Fruit fly (Drosophila melanogaster) whole organism, embryonic: ENCODE data around the gene BORCS6.
A peak's percentile ranks its signal among the peaks of the same experiment; 100 is the strongest.

Experiments
- ATbp ChIP-seq: fragments of 200-800 bp; sonication (Bioruptor generic); optimal IDR thresholded peaks from 2 replicates; lab custom pipeline; 2017; ENCODE audit warnings: missing biosample characterization, mild to moderate bottlenecking, missing genetic modification characterization, missing genetic modification reagents
- Aef1 ChIP-seq: fragments of 200-800 bp; sonication (Bioruptor generic); IDR thresholded peaks from 3 replicates; pipeline ENCODE4 v1.3.6; 2022; ENCODE audit warnings: missing biosample characterization, missing genetic modification characterization
- B-H1 ChIP-seq: fragments of 200-800 bp; sonication (Bioruptor generic); IDR thresholded peaks from 3 replicates; pipeline ENCODE4 v1.3.6; 2022; ENCODE audit warnings: missing biosample characterization, missing genetic modification characterization
- CG11695 ChIP-seq: fragments of 200-800 bp; sonication (Bioruptor generic); IDR thresholded peaks from 3 replicates; pipeline ENCODE4 v1.3.6; 2022; ENCODE audit warnings: missing biosample characterization, missing genetic modification characterization
- CG12942 ChIP-seq: fragments of 200-800 bp; sonication (Bioruptor generic); optimal IDR thresholded peaks from 3 replicates; lab custom pipeline; 2016; ENCODE audit warnings: missing biosample characterization, missing genetic modification characterization
- CG13775 ChIP-seq: fragments of 200-800 bp; sonication (Bioruptor generic); optimal IDR thresholded peaks from 3 replicates; lab custom pipeline; 2017; ENCODE audit warnings: missing biosample characterization, mild to moderate bottlenecking, missing genetic modification characterization
- CG14014 ChIP-seq: fragments of 200-800 bp; sonication (Bioruptor generic); IDR thresholded peaks from 2 replicates; pipeline ENCODE4 v1.3.6; 2022; ENCODE audit warnings: missing biosample characterization, missing genetic modification characterization
- CG15269 ChIP-seq: fragments of 200-800 bp; sonication (Bioruptor generic); optimal IDR thresholded peaks from 2 replicates; lab custom pipeline; 2018; ENCODE audit warnings: missing biosample characterization, mild to moderate bottlenecking, missing genetic modification characterization, moderate library complexity
- CG1602 ChIP-seq: fragments of 200-800 bp; sonication (Bioruptor generic); optimal IDR thresholded peaks from 3 replicates; lab custom pipeline; 2016; ENCODE audit warnings: missing biosample characterization, missing genetic modification characterization
- CG18599 ChIP-seq: fragments of 200-800 bp; sonication (Bioruptor generic); optimal IDR thresholded peaks from 3 replicates; lab custom pipeline; 2017; ENCODE audit warnings: missing biosample characterization, missing genetic modification characterization, mild to moderate bottlenecking, moderate library complexity, missing genetic modification reagents
- CG2875 ChIP-seq: fragments of 200-800 bp; sonication (Bioruptor generic); optimal IDR thresholded peaks from 2 replicates; lab custom pipeline; 2017; ENCODE audit warnings: missing biosample characterization, mild to moderate bottlenecking, missing genetic modification characterization, missing genetic modification reagents
- CG31224 ChIP-seq: fragments of 200-800 bp; sonication (Bioruptor generic); IDR thresholded peaks from 2 replicates; pipeline ENCODE4 v1.3.6; 2022; ENCODE audit warnings: missing biosample characterization, missing genetic modification characterization
- CG34422 ChIP-seq: fragments of 200-800 bp; sonication (Bioruptor generic); IDR thresholded peaks from 3 replicates; pipeline ENCODE4 v1.3.6; 2022; ENCODE audit warnings: missing biosample characterization, missing genetic modification characterization
- CG4820 ChIP-seq: fragments of 200-800 bp; sonication (Bioruptor generic); optimal IDR thresholded peaks from 3 replicates; lab custom pipeline; 2016; ENCODE audit warnings: missing biosample characterization, missing genetic modification characterization
- CG6654 ChIP-seq: fragments of 200-800 bp; sonication (Bioruptor generic); optimal IDR thresholded peaks from 2 replicates; lab custom pipeline; 2017; ENCODE audit warnings: missing biosample characterization, mild to moderate bottlenecking, missing genetic modification characterization
- CG8944 ChIP-seq: fragments of 200-800 bp; sonication (Bioruptor generic); optimal IDR thresholded peaks from 3 replicates; lab custom pipeline; 2016; ENCODE audit warnings: missing biosample characterization, missing genetic modification characterization
- CG9437 ChIP-seq: fragments of 200-800 bp; sonication (Bioruptor generic); optimal IDR thresholded peaks from 2 replicates; lab custom pipeline; 2018; ENCODE audit warnings: missing biosample characterization, mild to moderate bottlenecking, missing genetic modification characterization
- CG9932 ChIP-seq: fragments of 200-800 bp; sonication (Bioruptor generic); IDR thresholded peaks from 2 replicates; pipeline ENCODE4 v1.3.6; 2022; ENCODE audit warnings: missing biosample characterization, missing genetic modification characterization
- Camta ChIP-seq: fragments of 200-800 bp; sonication (Bioruptor generic); optimal IDR thresholded peaks from 2 replicates; lab custom pipeline; 2016; ENCODE audit warnings: missing biosample characterization, missing genetic modification characterization
- Dek ChIP-seq: fragments of 200-800 bp; sonication (Bioruptor generic); optimal IDR thresholded peaks from 3 replicates; lab custom pipeline; 2019; ENCODE audit warnings: missing biosample characterization, mild to moderate bottlenecking, missing genetic modification characterization, moderate library complexity
- Ets65A ChIP-seq: fragments of 200-800 bp; sonication (Bioruptor generic); peaks from one replicate; lab custom pipeline; 2016; ENCODE audit warnings: missing biosample characterization, missing genetic modification characterization
- HmgZ ChIP-seq: fragments of 200-800 bp; sonication (Bioruptor generic); optimal IDR thresholded peaks from 2 replicates; lab custom pipeline; 2018; ENCODE audit warnings: missing biosample characterization, mild to moderate bottlenecking, missing genetic modification characterization
- Hr51 ChIP-seq, 2 experiments: fragments of 200-800 bp; sonication (Bioruptor generic); optimal IDR thresholded peaks; 2 replicates in 1 of 2; 3 replicates in 1 of 2; lab custom pipeline; 2016 to 2018; ENCODE audit warnings: missing biosample characterization in 2 of 2, missing genetic modification characterization in 2 of 2, mild to moderate bottlenecking in 1 of 2, moderate library complexity in 1 of 2
- Hsf ChIP-seq: fragments of 200-800 bp; sonication (Bioruptor generic); optimal IDR thresholded peaks from 3 replicates; lab custom pipeline; 2016; ENCODE audit warnings: missing biosample characterization, missing genetic modification characterization
- MESR4 ChIP-seq: fragments of 200-800 bp; sonication (Bioruptor generic); optimal IDR thresholded peaks from 2 replicates; lab custom pipeline; 2018; ENCODE audit warnings: missing biosample characterization, mild to moderate bottlenecking, missing genetic modification characterization, moderate library complexity
- NK7.1 ChIP-seq: fragments of 200-800 bp; sonication (Bioruptor generic); optimal IDR thresholded peaks from 3 replicates; lab custom pipeline; 2016; ENCODE audit warnings: missing biosample characterization, missing genetic modification characterization
- NfI ChIP-seq: fragments of 200-800 bp; sonication (Bioruptor generic); optimal IDR thresholded peaks from 3 replicates; lab custom pipeline; 2018; ENCODE audit warnings: missing biosample characterization, mild to moderate bottlenecking, missing genetic modification characterization, moderate library complexity
- Oaz ChIP-seq: fragments of 200-800 bp; sonication (Bioruptor generic); IDR thresholded peaks from 2 replicates; pipeline ENCODE4 v1.3.6; 2022; ENCODE audit warnings: missing biosample characterization, missing genetic modification characterization
- Ptx1 ChIP-seq: fragments of 200-800 bp; sonication (Bioruptor generic); IDR thresholded peaks from 2 replicates; pipeline ENCODE4 v1.3.6; 2022; ENCODE audit warnings: missing biosample characterization, missing genetic modification characterization
- aop ChIP-seq: fragments of 200-800 bp; sonication (Bioruptor generic); IDR thresholded peaks from 2 replicates; pipeline ENCODE4 v1.3.6; 2022; ENCODE audit warnings: missing biosample characterization, missing genetic modification characterization
- ap ChIP-seq: fragments of 200-800 bp; sonication (Bioruptor generic); IDR thresholded peaks from 2 replicates; pipeline ENCODE4 v1.3.6; 2022; ENCODE audit warnings: missing biosample characterization, missing genetic modification characterization
- ase ChIP-seq: fragments of 200-800 bp; sonication (Bioruptor generic); IDR thresholded peaks from 3 replicates; pipeline ENCODE4 v1.3.6; 2022; ENCODE audit warnings: missing biosample characterization, missing genetic modification characterization
- ash1 ChIP-seq: fragments of 200-800 bp; sonication (Bioruptor generic); optimal IDR thresholded peaks from 2 replicates; lab custom pipeline; 2018; ENCODE audit warnings: missing biosample characterization, mild to moderate bottlenecking, missing genetic modification characterization
- bcd ChIP-seq: fragments of 200-800 bp; sonication (Bioruptor generic); optimal IDR thresholded peaks from 2 replicates; lab custom pipeline; 2017; ENCODE audit warnings: missing biosample characterization, mild to moderate bottlenecking, missing genetic modification characterization
- caup ChIP-seq: fragments of 200-800 bp; sonication (Bioruptor generic); optimal IDR thresholded peaks from 3 replicates; lab custom pipeline; 2017; ENCODE audit warnings: missing biosample characterization, mild to moderate bottlenecking, missing genetic modification characterization, moderate library complexity; ENCODE audit not compliant: severe bottlenecking
- dati ChIP-seq: fragments of 200-800 bp; sonication (Bioruptor generic); IDR thresholded peaks from 2 replicates; pipeline ENCODE4 v1.3.6; 2022; ENCODE audit warnings: missing biosample characterization, missing genetic modification characterization
- gro ChIP-seq: fragments of 200-800 bp; sonication (Bioruptor generic); optimal IDR thresholded peaks from 2 replicates; lab custom pipeline; 2016; ENCODE audit warnings: missing biosample characterization, missing genetic modification characterization
- hkb ChIP-seq, 2 experiments: fragments of 200-800 bp in 1 of 2; fragments of >200 bp in 1 of 2; sonication (Bioruptor generic) in 1 of 2; IDR thresholded peaks in 1 of 2; optimal IDR thresholded peaks in 1 of 2; 2 replicates each; pipeline versions ENCODE4 v1.3.6 to Lab custom; 2017 to 2022; ENCODE audit warnings: missing biosample characterization in 1 of 2, missing genetic modification characterization in 1 of 2
- jumu ChIP-seq: fragments of 200-800 bp; sonication (Bioruptor generic); optimal IDR thresholded peaks from 3 replicates; lab custom pipeline; 2016; ENCODE audit warnings: missing biosample characterization, missing genetic modification characterization
- lola ChIP-seq, 3 experiments: fragments of >200 bp in 2 of 3; fragments of 200-800 bp in 1 of 3; sonication (Bioruptor generic) in 1 of 3; optimal IDR thresholded peaks; 2 replicates each; lab custom pipeline; 2017 to 2019; ENCODE audit warnings: missing biosample characterization in 3 of 3, missing genetic modification characterization in 3 of 3, mild to moderate bottlenecking in 1 of 3, moderate library complexity in 1 of 3
- nau ChIP-seq: fragments of 200-800 bp; sonication (Bioruptor generic); optimal IDR thresholded peaks from 3 replicates; lab custom pipeline; 2017; ENCODE audit warnings: missing biosample characterization, mild to moderate bottlenecking, missing genetic modification characterization, missing genetic modification reagents
- nom ChIP-seq: fragments of 200-800 bp; sonication (Bioruptor generic); optimal IDR thresholded peaks from 2 replicates; lab custom pipeline; 2017; ENCODE audit warnings: missing biosample characterization, missing genetic modification characterization, mild to moderate bottlenecking, moderate library complexity, missing genetic modification reagents
- phol ChIP-seq: fragments of 200-800 bp; sonication (Bioruptor generic); optimal IDR thresholded peaks from 3 replicates; lab custom pipeline; 2018; ENCODE audit warnings: missing biosample characterization, mild to moderate bottlenecking, missing genetic modification characterization, moderate library complexity
- sens-2 ChIP-seq: fragments of 200-800 bp; sonication (Bioruptor generic); IDR thresholded peaks from 2 replicates; pipeline ENCODE4 v1.3.6; 2022; ENCODE audit warnings: missing biosample characterization, missing genetic modification characterization
- slou ChIP-seq: fragments of 200-800 bp; sonication (Bioruptor generic); optimal IDR thresholded peaks from 3 replicates; lab custom pipeline; 2016; ENCODE audit warnings: missing biosample characterization, missing genetic modification characterization
- tin ChIP-seq: fragments of 200-800 bp; sonication (Bioruptor generic); optimal IDR thresholded peaks from 3 replicates; lab custom pipeline; 2016; ENCODE audit warnings: missing biosample characterization, missing genetic modification characterization
- vvl ChIP-seq: fragments of 200-800 bp; sonication (Bioruptor generic); IDR thresholded peaks from 2 replicates; pipeline ENCODE4 v1.3.6; 2022; ENCODE audit warnings: missing biosample characterization, missing genetic modification characterization
- wek ChIP-seq: fragments of 200-800 bp; sonication (Bioruptor generic); optimal IDR thresholded peaks from 3 replicates; lab custom pipeline; 2018; ENCODE audit warnings: missing biosample characterization, mild to moderate bottlenecking, missing genetic modification characterization, moderate library complexity
- zen ChIP-seq: fragments of 200-800 bp; sonication (Bioruptor generic); optimal IDR thresholded peaks from 3 replicates; lab custom pipeline; 2018; ENCODE audit warnings: missing biosample characterization, mild to moderate bottlenecking, missing genetic modification characterization, moderate library complexity
- zf30C ChIP-seq: fragments of 200-800 bp; sonication (Bioruptor generic); optimal IDR thresholded peaks from 3 replicates; lab custom pipeline; 2018; ENCODE audit warnings: missing biosample characterization, mild to moderate bottlenecking, missing genetic modification characterization

Gene BORCS6

dm6 chr3L:554577-554976, 13.9 kb downstream of the BORCS6 start (continued):
- TF ChIP-seq CG11695 (GFP tag; lab: Robert Waterston, UW) = peak; percentile 48; the same call in 1 of the 3 replicates
- TF ChIP-seq caup (GFP tag; lab: Kevin White, UChicago) = peak; percentile 38
- peak; percentile 56 for TF ChIP-seq CG14014 (GFP tag; lab: Robert Waterston, UW)
- peak; percentile 36 for TF ChIP-seq NfI
- TF ChIP-seq ash1 (GFP tag; lab: Kevin White, UChicago) = no peak
- peak; percentile 72 for TF ChIP-seq CG18599 (GFP tag; lab: Kevin White, UChicago)
- peak; percentile 8 for TF ChIP-seq bcd (GFP tag; lab: Kevin White, UChicago)
- TF ChIP-seq CG12942 (GFP tag; lab: Kevin White, UChicago) = no peak
- TF ChIP-seq nom (GFP tag; lab: Kevin White, UChicago) = no peak
- TF ChIP-seq CG15269 (tag; lab: Kevin White, UChicago) = peak; percentile 52
- TF ChIP-seq NK7.1 = no peak
- peak; percentile 80 for TF ChIP-seq vvl
- peak; percentile 50 for TF ChIP-seq CG9932 (GFP tag; lab: Robert Waterston, UW)
- peak; percentile 52 for TF ChIP-seq ATbp (GFP tag; lab: Kevin White, UChicago)
- TF ChIP-seq MESR4 (GFP tag; lab: Kevin White, UChicago) = no peak
- no peak for TF ChIP-seq aop (GFP tag; lab: Robert Waterston, UW)
- TF ChIP-seq Hsf (GFP tag; lab: Kevin White, UChicago) = peak; percentile 51
- TF ChIP-seq Camta = peak; percentile 25
- peak; percentile 62 for TF ChIP-seq Dek (tag; lab: Kevin White, UChicago)
- peak; percentile 13 for TF ChIP-seq CG1602
- peak; percentile 5 for TF ChIP-seq zf30C (GFP tag; lab: Kevin White, UChicago)
- no peak for TF ChIP-seq CG9437
- no peak for TF ChIP-seq sens-2 (GFP tag; lab: Robert Waterston, UW)
- peak; percentile 3 for TF ChIP-seq CG8944 (GFP tag; lab: Kevin White, UChicago)
- TF ChIP-seq Aef1 (GFP tag; lab: Robert Waterston, UW) = peak; percentile 42; the same call in 2 of the 3 replicates
- TF ChIP-seq CG13775 = peak; percentile 29
- TF ChIP-seq CG31224 (GFP tag; lab: Robert Waterston, UW) = 0 out of 2 replicates have a peak, but pooled peaks have one; percentile 23
- peak; percentile 34 for TF ChIP-seq tin
- TF ChIP-seq CG6654 (GFP tag; lab: Kevin White, UChicago) = no peak
- peak; percentile 36; the same call in 2 of the 3 replicates for TF ChIP-seq B-H1 (GFP tag; lab: Robert Waterston, UW)
- TF ChIP-seq CG2875 (GFP tag; lab: Kevin White, UChicago) = peak; percentile 0
- TF ChIP-seq HmgZ (tag; lab: Kevin White, UChicago) = no peak
- peak in 1 of 2 experiments; percentile 53 for TF ChIP-seq Hr51 (GFP tag; optimal IDR thresholded peaks at IDR 0.05; lab: Kevin White, UChicago)
- no peak for TF ChIP-seq jumu (GFP tag; lab: Kevin White, UChicago)
- TF ChIP-seq zen (tag; lab: Kevin White, UChicago) = peak; percentile 23
- peak; percentile 65 for TF ChIP-seq Ptx1 (GFP tag; lab: Robert Waterston, UW)
- peak; percentile 6 for TF ChIP-seq slou (GFP tag; lab: Kevin White, UChicago)
- TF ChIP-seq dati (GFP tag; lab: Robert Waterston, UW) = no peak
- peak; percentile 15 for TF ChIP-seq CG4820 (GFP tag; lab: Kevin White, UChicago)
- TF ChIP-seq hkb (optimal IDR thresholded peaks at IDR 0.05; lab: Kevin White, UChicago) = no peak
- peak; percentile 62 for TF ChIP-seq hkb (GFP tag; IDR thresholded peaks at IDR 0.05; lab: Robert Waterston, UW)
- peak; percentile 50 for TF ChIP-seq phol (tag; lab: Kevin White, UChicago)
- peak; percentile 3 for TF ChIP-seq gro (GFP tag; lab: Kevin White, UChicago)
- peak; percentile 45; the same call in 1 of the 2 replicates for TF ChIP-seq Oaz
- no peak for TF ChIP-seq wek (GFP tag; lab: Kevin White, UChicago)
- peak; percentile 29; the same call in 1 of the 3 replicates for TF ChIP-seq ase (GFP tag; lab: Robert Waterston, UW)
- TF ChIP-seq nau (GFP tag; lab: Kevin White, UChicago) = peak; percentile 37
- TF ChIP-seq lola (GFP tag; optimal IDR thresholded peaks at IDR 0.05; lab: Kevin White, UChicago) = peak in 1 of 3 experiments; percentile 6
- 0 out of 2 replicates have a peak, but pooled peaks have one; percentile 28 for TF ChIP-seq ap (GFP tag; lab: Robert Waterston, UW)
- peak; percentile 19 for TF ChIP-seq Ets65A (GFP tag; lab: Kevin White, UChicago)
- TF ChIP-seq CG34422 (GFP tag; lab: Robert Waterston, UW) = no peak
